Worm (Caenorhabditis elegans) whole organism, late embryonic: ENCODE data around the gene T03D8.6.

ENCODE experiments used
- F13H6.1 ChIP-seq: sonication (generic microtip); optimal IDR thresholded peaks from 2 replicates; lab custom pipeline; 2016; ENCODE audit warnings: missing genetic modification characterization, missing compliant biosample characterization
- K02D7.2 ChIP-seq: sonication (generic microtip); optimal IDR thresholded peaks from 2 replicates; lab custom pipeline; 2017; ENCODE audit warnings: mild to moderate bottlenecking, missing genetic modification characterization, missing compliant biosample characterization
- K09A11.1 ChIP-seq: sonication (generic microtip); optimal IDR thresholded peaks from 2 replicates; lab custom pipeline; 2017; ENCODE audit warnings: antibody characterized with exemption, mild to moderate bottlenecking, missing genetic modification characterization, missing compliant biosample characterization; ENCODE audit not compliant: insufficient read depth
- ahr-1 ChIP-seq: sonication (generic microtip); optimal IDR thresholded peaks from 2 replicates; lab custom pipeline; 2016; ENCODE audit warnings: missing genetic modification characterization, missing compliant biosample characterization
- ceh-18 ChIP-seq: sonication (generic microtip); optimal IDR thresholded peaks from 2 replicates; lab custom pipeline; 2016; ENCODE audit warnings: missing genetic modification characterization, missing compliant biosample characterization
- ceh-22 ChIP-seq: sonication (generic microtip); optimal IDR thresholded peaks from 2 replicates; lab custom pipeline; 2017; ENCODE audit warnings: missing biosample characterization, missing genetic modification characterization
- ceh-24 ChIP-seq: sonication (generic microtip); optimal IDR thresholded peaks from 2 replicates; lab custom pipeline; 2016; ENCODE audit warnings: mild to moderate bottlenecking, missing genetic modification characterization, missing compliant biosample characterization
- ceh-31 ChIP-seq: sonication (generic microtip); optimal IDR thresholded peaks from 2 replicates; lab custom pipeline; 2016; ENCODE audit warnings: missing genetic modification characterization, missing compliant biosample characterization
- ceh-45 ChIP-seq: fragments of 200-800 bp; sonication (Bioruptor generic); IDR thresholded peaks from 2 replicates; pipeline ENCODE4 v1.3.6; 2022; ENCODE audit warnings: missing genetic modification reagents, missing genetic modification characterization, missing compliant biosample characterization
- ceh-6 ChIP-seq: fragments of 200-800 bp; sonication (Bioruptor generic); optimal IDR thresholded peaks from 2 replicates; lab custom pipeline; 2018; ENCODE audit warnings: mild to moderate bottlenecking, missing genetic modification characterization, missing compliant biosample characterization
- ceh-9 ChIP-seq: sonication (generic microtip); optimal IDR thresholded peaks from 2 replicates; lab custom pipeline; 2016; ENCODE audit warnings: mild to moderate bottlenecking, missing genetic modification characterization, inconsistent platforms, missing compliant biosample characterization
- che-1 ChIP-seq: sonication (generic microtip); optimal IDR thresholded peaks from 2 replicates; lab custom pipeline; 2016; ENCODE audit warnings: mild to moderate bottlenecking, missing genetic modification characterization, missing compliant biosample characterization
- dmd-4 ChIP-seq: sonication (generic microtip); optimal IDR thresholded peaks from 2 replicates; lab custom pipeline; 2016; ENCODE audit warnings: borderline replicate concordance, missing genetic modification characterization, missing compliant biosample characterization
- elt-2 ChIP-seq: sonication (generic microtip); optimal IDR thresholded peaks from 2 replicates; lab custom pipeline; 2016; ENCODE audit warnings: missing genetic modification reagents, missing genetic modification characterization, missing compliant biosample characterization
- fkh-10 ChIP-seq: fragments of 150-350 bp; optimal IDR thresholded peaks from 2 replicates; lab custom pipeline; 2014; ENCODE audit warnings: missing biosample characterization, missing genetic modification reagents, missing genetic modification characterization
- fkh-6 ChIP-seq: sonication (generic microtip); optimal IDR thresholded peaks from 2 replicates; lab custom pipeline; 2016; ENCODE audit warnings: missing genetic modification characterization, missing compliant biosample characterization
- hlh-13 ChIP-seq: fragments of 200-800 bp; sonication (Bioruptor generic); optimal IDR thresholded peaks from 2 replicates; lab custom pipeline; 2018; ENCODE audit warnings: mild to moderate bottlenecking, missing genetic modification characterization, missing compliant biosample characterization
- hlh-15 ChIP-seq: sonication (generic microtip); optimal IDR thresholded peaks from 2 replicates; lab custom pipeline; 2016; ENCODE audit warnings: missing genetic modification characterization, missing compliant biosample characterization
- hlh-6 ChIP-seq: sonication (generic microtip); optimal IDR thresholded peaks from 2 replicates; lab custom pipeline; 2016; ENCODE audit warnings: missing genotype, missing genetic modification characterization, missing compliant biosample characterization
- lin-11 ChIP-seq: fragments of 200-800 bp; sonication (Bioruptor generic); optimal IDR thresholded peaks from 2 replicates; lab custom pipeline; 2018; ENCODE audit warnings: mild to moderate bottlenecking, missing genetic modification characterization, missing compliant biosample characterization
- madf-2 ChIP-seq: sonication (generic microtip); optimal IDR thresholded peaks from 2 replicates; lab custom pipeline; 2017; ENCODE audit warnings: missing genetic modification characterization, missing compliant biosample characterization
- mec-3 ChIP-seq: sonication (generic microtip); optimal IDR thresholded peaks from 2 replicates; lab custom pipeline; 2016; ENCODE audit warnings: borderline replicate concordance, missing genetic modification characterization, missing compliant biosample characterization
- nfya-1 ChIP-seq: sonication (generic microtip); optimal IDR thresholded peaks from 2 replicates; lab custom pipeline; 2017; ENCODE audit warnings: missing genetic modification characterization, mild to moderate bottlenecking, missing compliant biosample characterization, antibody characterized with exemption, moderate library complexity
- nhr-11 ChIP-seq: fragments of 150-350 bp; optimal IDR thresholded peaks from 2 replicates; lab custom pipeline; 2014; ENCODE audit warnings: missing biosample characterization, missing genetic modification characterization
- nhr-232 ChIP-seq: sonication (generic microtip); optimal IDR thresholded peaks from 2 replicates; lab custom pipeline; 2016; ENCODE audit warnings: missing genetic modification characterization, missing compliant biosample characterization
- pax-1 ChIP-seq: fragments of 150-350 bp; optimal IDR thresholded peaks from 2 replicates; lab custom pipeline; 2014; ENCODE audit warnings: missing biosample characterization, missing genetic modification characterization
- pha-2 ChIP-seq: sonication (generic microtip); optimal IDR thresholded peaks from 2 replicates; lab custom pipeline; 2017; ENCODE audit warnings: mild to moderate bottlenecking, missing genetic modification characterization, missing compliant biosample characterization
- pros-1 ChIP-seq: fragments of 150-350 bp; optimal IDR thresholded peaks from 2 replicates; lab custom pipeline; 2014; ENCODE audit warnings: missing biosample characterization, missing genetic modification reagents, missing genetic modification characterization
- ref-2 ChIP-seq: sonication (generic microtip); optimal IDR thresholded peaks from 2 replicates; lab custom pipeline; 2016; ENCODE audit warnings: missing genetic modification characterization, missing compliant biosample characterization
- rnt-1 ChIP-seq: sonication (generic microtip); optimal IDR thresholded peaks from 2 replicates; lab custom pipeline; 2016; ENCODE audit warnings: missing genetic modification characterization, missing compliant biosample characterization
- sdc-2 ChIP-seq: sonication (generic microtip); optimal IDR thresholded peaks from 2 replicates; lab custom pipeline; 2016; ENCODE audit warnings: missing genotype, missing genetic modification characterization, missing compliant biosample characterization
- sox-4 ChIP-seq: sonication (generic microtip); optimal IDR thresholded peaks from 2 replicates; lab custom pipeline; 2017; ENCODE audit warnings: mild to moderate bottlenecking, missing genetic modification characterization, inconsistent platforms, missing compliant biosample characterization
- syd-9 ChIP-seq: sonication (generic microtip); optimal IDR thresholded peaks from 2 replicates; lab custom pipeline; 2016; ENCODE audit warnings: mild to moderate bottlenecking, missing genetic modification characterization, moderate library complexity, missing compliant biosample characterization
- tbx-2 ChIP-seq: sonication (generic microtip); optimal IDR thresholded peaks from 2 replicates; lab custom pipeline; 2016; ENCODE audit warnings: missing genetic modification characterization, missing compliant biosample characterization
- ttx-3 ChIP-seq: sonication (generic microtip); optimal IDR thresholded peaks from 2 replicates; lab custom pipeline; 2016; ENCODE audit warnings: missing genetic modification reagents, missing genetic modification characterization, missing compliant biosample characterization
- unc-3 ChIP-seq, 2 experiments: fragments of 200-800 bp in 1 of 2; sonication (Bioruptor generic) in 1 of 2; sonication (generic microtip) in 1 of 2; conservative IDR thresholded peaks in 1 of 2; optimal IDR thresholded peaks in 1 of 2; 2 replicates each; pipeline versions ENCODE4 v1.3.6 to Lab custom; 2016 to 2022; ENCODE audit warnings: missing compliant biosample characterization in 2 of 2, missing genetic modification characterization in 2 of 2, missing genetic modification reagents in 1 of 2
- unc-42 ChIP-seq: sonication (generic microtip); optimal IDR thresholded peaks from 2 replicates; lab custom pipeline; 2016; ENCODE audit warnings: missing genotype, missing genetic modification characterization, missing compliant biosample characterization
- unc-55 ChIP-seq: sonication (generic microtip); optimal IDR thresholded peaks from 2 replicates; lab custom pipeline; 2017; ENCODE audit warnings: missing biosample characterization, missing genetic modification reagents, missing genetic modification characterization
- zip-5 ChIP-seq: sonication (generic microtip); optimal IDR thresholded peaks from 2 replicates; lab custom pipeline; 2016; ENCODE audit warnings: missing genetic modification characterization, missing compliant biosample characterization

The T03D8.6 gene

ce11 chrV:20782188-20782587 is 37.9 kb downstream of the T03D8.6 start:
- TF ChIP-seq unc-42 (tag; lab: Kevin White, UChicago) (peak; percentile 99), ceh-45 (GFP tag; lab: Robert Waterston, UW) (no peak), hlh-6 (tag; lab: Kevin White, UChicago) (no peak), tbx-2 (tag; lab: Kevin White, UChicago) (peak; percentile 2), K09A11.1 (tag; lab: Kevin White, UChicago) (peak; percentile 21), ceh-31 (tag; lab: Kevin White, UChicago) (peak; percentile 53), nfya-1 (tag; lab: Kevin White, UChicago) (peak; percentile 48), ceh-18 (tag; lab: Kevin White, UChicago) (peak; percentile 20)
- TF ChIP-seq, all 69 proteins: peak for 6

DNA sequence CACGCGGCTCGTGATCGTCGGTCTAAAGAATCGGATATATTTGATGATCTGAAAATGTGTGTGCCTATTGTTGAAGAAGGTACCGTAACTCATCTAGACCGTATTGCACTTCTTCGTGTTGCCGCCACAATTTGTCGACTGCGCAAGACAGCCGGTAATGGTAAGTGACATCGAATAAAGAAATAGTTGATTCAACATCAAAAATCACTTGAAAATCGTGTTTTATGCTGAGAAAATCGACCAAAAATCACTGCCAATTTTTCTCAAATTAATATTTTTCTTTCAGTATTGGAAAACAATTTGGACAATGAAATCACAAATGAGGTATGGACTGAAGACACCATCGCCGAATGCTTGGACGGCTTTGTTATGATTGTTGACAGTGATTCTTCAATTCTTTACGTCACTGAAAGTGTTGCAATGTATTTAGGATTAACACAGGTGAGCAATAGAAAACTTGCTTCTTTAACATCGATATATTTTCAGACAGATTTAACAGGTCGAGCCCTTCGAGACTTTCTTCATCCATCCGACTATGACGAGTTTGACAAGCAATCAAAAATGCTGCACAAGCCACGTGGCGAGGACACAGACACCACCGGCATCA is 38.7 kb downstream of the T03D8.6 start:
- no peak for TF ChIP-seq madf-2 (tag; lab: Kevin White, UChicago)
- no peak for TF ChIP-seq nhr-232 (tag; lab: Kevin White, UChicago)

DNA sequence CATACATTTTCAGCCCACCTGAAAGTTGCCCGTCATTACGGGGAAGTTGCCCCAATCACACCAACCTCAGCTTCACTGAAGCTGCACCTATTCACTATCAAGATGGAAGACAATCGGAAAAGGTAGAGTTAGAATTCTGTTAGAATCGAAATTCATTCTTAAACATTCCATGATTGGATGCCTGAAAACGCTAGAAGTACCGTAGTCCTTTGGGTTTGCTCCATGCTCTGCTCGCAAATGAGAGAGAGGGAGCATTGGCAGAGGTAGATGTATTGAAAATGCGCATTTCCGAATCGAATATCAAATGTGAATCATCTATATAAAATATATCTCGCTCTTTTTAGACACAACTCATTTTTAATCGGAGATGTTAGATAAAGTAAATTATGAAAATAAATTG is 39.7 kb downstream of the T03D8.6 start, which contains the start of gene hif-1:
Gene hif-1, plus strand, starts transcription at position 8 of the 400 bp plus-strand sequence.
- TF ChIP-seq ceh-24 (tag; lab: Kevin White, UChicago) (no peak), ceh-6 (GFP tag; lab: Kevin White, UChicago) (no peak)

ce11 chrV:20779707-20780346 is 40.3 kb downstream of the T03D8.6 start:
- TF ChIP-seq unc-55 (GFP tag; lab: Kevin White, UChicago) (peak; percentile 70), dmd-4 (tag; lab: Kevin White, UChicago) (no peak)

DNA sequence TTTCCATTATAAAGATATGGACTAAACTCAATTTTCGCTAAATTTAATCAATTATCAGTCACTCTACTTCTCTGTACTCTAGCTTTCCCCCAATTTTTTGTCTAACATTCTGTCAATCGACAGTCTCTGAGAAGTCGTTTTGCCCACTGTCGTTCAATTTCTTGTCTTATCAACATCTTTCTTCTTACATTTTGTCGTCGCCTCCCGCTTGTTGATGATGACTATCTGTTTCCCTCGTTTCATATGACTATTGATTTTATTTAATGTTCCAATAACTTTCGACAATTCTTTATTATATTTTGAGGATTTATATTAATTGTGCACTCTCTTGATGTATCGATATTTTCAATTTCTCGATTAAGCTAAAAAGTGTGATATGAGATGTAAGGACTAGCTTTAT is 41.2 kb downstream of the T03D8.6 start:
- TF ChIP-seq tbx-2 (tag; lab: Kevin White, UChicago) (no peak), hlh-13 (GFP tag; lab: Kevin White, UChicago) (no peak)

- no peak for TF ChIP-seq hlh-6 (tag; lab: Kevin White, UChicago)
- peak; percentile 95 for TF ChIP-seq ceh-18 (tag; lab: Kevin White, UChicago)
- TF ChIP-seq ahr-1 (tag; lab: Kevin White, UChicago), result no peak
- TF ChIP-seq ceh-22 (tag; lab: Kevin White, UChicago), result peak; percentile 85
- TF ChIP-seq ref-2 (tag; lab: Kevin White, UChicago), result peak; percentile 73
- no peak for TF ChIP-seq hlh-15 (tag; lab: Kevin White, UChicago)
- no peak for TF ChIP-seq fkh-6
- no peak for TF ChIP-seq fkh-10
- peak; percentile 75 for TF ChIP-seq pax-1
- no peak for TF ChIP-seq zip-5 (tag; lab: Kevin White, UChicago)
- no peak for TF ChIP-seq nhr-11 (tag; lab: Kevin White, UChicago)
- TF ChIP-seq ceh-9 (tag; lab: Kevin White, UChicago), result no peak
- peak; percentile 15 for TF ChIP-seq pros-1
- peak; percentile 80 for TF ChIP-seq madf-2 (tag; lab: Kevin White, UChicago)
- TF ChIP-seq rnt-1 (tag; lab: Kevin White, UChicago), result peak; percentile 83
- no peak for TF ChIP-seq mec-3 (tag; lab: Kevin White, UChicago)
- no peak for TF ChIP-seq che-1 (tag; lab: Kevin White, UChicago)
- TF ChIP-seq unc-3 (GFP tag; conservative IDR thresholded peaks at IDR 0.05; lab: Robert Waterston, UW), result 0 out of 2 replicates have a peak, but pooled peaks have one; percentile 13
- no peak for TF ChIP-seq unc-3 (tag; optimal IDR thresholded peaks at IDR 0.05; lab: Kevin White, UChicago)
- peak; percentile 40 for TF ChIP-seq K09A11.1 (tag; lab: Kevin White, UChicago)
- TF ChIP-seq tbx-2 (tag; lab: Kevin White, UChicago), result peak; percentile 80
- no peak for TF ChIP-seq sox-4 (tag; lab: Kevin White, UChicago)
- no peak for TF ChIP-seq K02D7.2
- TF ChIP-seq lin-11 (tag; lab: Kevin White, UChicago), result no peak
- TF ChIP-seq syd-9 (tag; lab: Kevin White, UChicago), result peak; percentile 40
- TF ChIP-seq sdc-2, result peak; percentile 65
- TF ChIP-seq elt-2 (tag; lab: Kevin White, UChicago), result peak; percentile 27
- TF ChIP-seq F13H6.1, result peak; percentile 81
- TF ChIP-seq pha-2 (tag; lab: Kevin White, UChicago), result peak; percentile 27
- TF ChIP-seq ttx-3, result peak; percentile 3
These were observed 41.9 kb downstream of the T03D8.6 start for ce11 chrV:20778257-20778697.
